Fruit fly (Drosophila melanogaster) whole organism, embryonic: Measurements from ENCODE around the gene boil.

ENCODE experiments used
- CG10274 ChIP-seq: fragments of 200-800 bp; sonication (Bioruptor generic); optimal IDR thresholded peaks from 3 replicates; lab custom pipeline; 2017; ENCODE audit warnings: missing biosample characterization, mild to moderate bottlenecking, missing genetic modification characterization
- CG10366 ChIP-seq: fragments of 200-800 bp; sonication (Bioruptor generic); IDR thresholded peaks from 2 replicates; pipeline ENCODE4 v1.3.6; 2022; ENCODE audit warnings: missing biosample characterization, missing genetic modification characterization
- CG11085 ChIP-seq: fragments of 200-800 bp; sonication (Bioruptor generic); IDR thresholded peaks from 2 replicates; pipeline ENCODE4 v1.3.6; 2022; ENCODE audit warnings: missing biosample characterization, missing genetic modification characterization
- CG11093 ChIP-seq: fragments of 200-800 bp; sonication (Bioruptor generic); IDR thresholded peaks from 3 replicates; pipeline ENCODE4 v1.3.6; 2022; ENCODE audit warnings: missing biosample characterization, missing genetic modification characterization
- CG12155 ChIP-seq: fragments of 200-800 bp; sonication (Bioruptor generic); optimal IDR thresholded peaks from 3 replicates; lab custom pipeline; 2016; ENCODE audit warnings: missing biosample characterization, missing genetic modification characterization
- CG14965 ChIP-seq: fragments of 200-800 bp; sonication (Bioruptor generic); optimal IDR thresholded peaks from 2 replicates; lab custom pipeline; 2016; ENCODE audit warnings: missing biosample characterization, missing genetic modification characterization, borderline replicate concordance
- CG1647 ChIP-seq: fragments of 200-800 bp; sonication (Bioruptor generic); optimal IDR thresholded peaks from 3 replicates; lab custom pipeline; 2016; ENCODE audit warnings: missing biosample characterization, missing genetic modification characterization
- CG1832 ChIP-seq: fragments of 200-800 bp; sonication (Bioruptor generic); optimal IDR thresholded peaks from 2 replicates; lab custom pipeline; 2017; ENCODE audit warnings: missing biosample characterization, mild to moderate bottlenecking, missing genetic modification characterization, inconsistent platforms
- CG31365 ChIP-seq: fragments of 200-800 bp; sonication (Bioruptor generic); optimal IDR thresholded peaks from 2 replicates; lab custom pipeline; 2018; ENCODE audit warnings: missing biosample characterization, mild to moderate bottlenecking, missing genetic modification characterization
- CG4424 ChIP-seq: fragments of 200-800 bp; sonication (Bioruptor generic); optimal IDR thresholded peaks from 3 replicates; lab custom pipeline; 2016; ENCODE audit warnings: missing biosample characterization, missing genetic modification characterization
- CG4617 ChIP-seq: fragments of 200-800 bp; sonication (Bioruptor generic); optimal IDR thresholded peaks from 3 replicates; lab custom pipeline; 2016; ENCODE audit warnings: missing biosample characterization, missing genetic modification characterization, borderline replicate concordance
- CG6175 ChIP-seq: fragments of 200-800 bp; sonication (Bioruptor generic); IDR thresholded peaks from 3 replicates; pipeline ENCODE4 v1.3.6; 2022; ENCODE audit warnings: missing biosample characterization, missing genetic modification characterization
- CG7745 ChIP-seq: fragments of 200-800 bp; sonication (Bioruptor generic); optimal IDR thresholded peaks from 2 replicates; lab custom pipeline; 2018; ENCODE audit warnings: missing biosample characterization, mild to moderate bottlenecking, missing genetic modification characterization, moderate library complexity
- CG7963 ChIP-seq: fragments of 200-800 bp; sonication (Bioruptor generic); IDR thresholded peaks from 3 replicates; pipeline ENCODE4 v1.3.6; 2022; ENCODE audit warnings: missing biosample characterization, missing genetic modification characterization; ENCODE audit not compliant: partially characterized antibody
- CG8281 ChIP-seq: fragments of 200-800 bp; sonication (Bioruptor generic); optimal IDR thresholded peaks from 2 replicates; lab custom pipeline; 2018; ENCODE audit warnings: missing biosample characterization, mild to moderate bottlenecking, missing genetic modification characterization, moderate library complexity
- CG8765 ChIP-seq: fragments of 200-800 bp; sonication (Bioruptor generic); IDR thresholded peaks from 2 replicates; pipeline ENCODE4 v1.3.6; 2022; ENCODE audit warnings: missing biosample characterization, missing genetic modification characterization
- CG9727 ChIP-seq: fragments of 200-800 bp; sonication (Bioruptor generic); optimal IDR thresholded peaks from 3 replicates; lab custom pipeline; 2017; ENCODE audit warnings: missing biosample characterization, mild to moderate bottlenecking, missing genetic modification characterization
- CG9797 ChIP-seq: fragments of 200-800 bp; sonication (Bioruptor generic); optimal IDR thresholded peaks from 3 replicates; lab custom pipeline; 2018; ENCODE audit warnings: missing biosample characterization, mild to moderate bottlenecking, missing genetic modification characterization
- Chrac-16 ChIP-seq: fragments of 200-800 bp; sonication (Bioruptor generic); optimal IDR thresholded peaks from 3 replicates; lab custom pipeline; 2016; ENCODE audit warnings: missing biosample characterization, missing genetic modification characterization
- D19A ChIP-seq: fragments of 200-800 bp; optimal IDR thresholded peaks from 3 replicates; lab custom pipeline; 2019; ENCODE audit warnings: missing biosample characterization, mild to moderate bottlenecking, missing genetic modification characterization, moderate library complexity
- D19B ChIP-seq: fragments of 200-800 bp; sonication (Bioruptor generic); optimal IDR thresholded peaks from 2 replicates; lab custom pipeline; 2017; ENCODE audit warnings: missing biosample characterization, mild to moderate bottlenecking, missing genetic modification characterization
- Dp ChIP-seq: fragments of 200-800 bp; sonication (Bioruptor generic); optimal IDR thresholded peaks from 2 replicates; lab custom pipeline; 2018; ENCODE audit warnings: missing biosample characterization, mild to moderate bottlenecking, missing genetic modification characterization, moderate library complexity
- Dref ChIP-seq: fragments of 200-800 bp; sonication (Bioruptor generic); IDR thresholded peaks from 2 replicates; pipeline ENCODE4 v1.3.6; 2022; ENCODE audit warnings: missing biosample characterization, missing genetic modification characterization
- Fer1 ChIP-seq: fragments of 200-800 bp; sonication (Bioruptor generic); optimal IDR thresholded peaks from 2 replicates; lab custom pipeline; 2017; ENCODE audit warnings: missing biosample characterization, mild to moderate bottlenecking, missing genetic modification characterization
- Hand ChIP-seq: fragments of 200-800 bp; sonication (Bioruptor generic); optimal IDR thresholded peaks from 2 replicates; lab custom pipeline; 2017; ENCODE audit warnings: mild to moderate bottlenecking, missing biosample characterization, missing genetic modification reagents, missing genetic modification characterization
- HmgD ChIP-seq: fragments of 200-800 bp; sonication (Bioruptor generic); optimal IDR thresholded peaks from 3 replicates; lab custom pipeline; 2016; ENCODE audit warnings: missing biosample characterization, missing genetic modification characterization
- Hr39 ChIP-seq: fragments of >200 bp; optimal IDR thresholded peaks from 2 replicates; lab custom pipeline; 2017
- Lpt ChIP-seq: fragments of >200 bp; optimal IDR thresholded peaks from 2 replicates; lab custom pipeline; 2018; ENCODE audit warnings: missing biosample characterization, missing genetic modification characterization
- Med ChIP-seq: fragments of 200-800 bp; sonication (Bioruptor generic); peaks from one replicate; lab custom pipeline; 2016; ENCODE audit warnings: missing biosample characterization, missing genetic modification characterization, mild to moderate bottlenecking, inconsistent platforms, moderate library complexity
- NfI ChIP-seq: fragments of 200-800 bp; sonication (Bioruptor generic); optimal IDR thresholded peaks from 3 replicates; lab custom pipeline; 2018; ENCODE audit warnings: missing biosample characterization, mild to moderate bottlenecking, missing genetic modification characterization, moderate library complexity
- Optix ChIP-seq: fragments of 200-800 bp; sonication (Bioruptor generic); IDR thresholded peaks from 3 replicates; pipeline ENCODE4 v1.3.6; 2022; ENCODE audit warnings: missing biosample characterization, missing genetic modification characterization
- PHDP ChIP-seq: fragments of 200-800 bp; sonication (Bioruptor generic); optimal IDR thresholded peaks from 3 replicates; lab custom pipeline; 2018; ENCODE audit warnings: missing biosample characterization, mild to moderate bottlenecking, missing genetic modification characterization, moderate library complexity
- YL-1 ChIP-seq: fragments of 200-800 bp; sonication (Bioruptor generic); optimal IDR thresholded peaks from 3 replicates; lab custom pipeline; 2017; ENCODE audit warnings: missing biosample characterization, mild to moderate bottlenecking, missing genetic modification characterization
- amos ChIP-seq: fragments of 200-800 bp; sonication (Bioruptor generic); IDR thresholded peaks from 2 replicates; pipeline ENCODE4 v1.3.6; 2022; ENCODE audit warnings: missing biosample characterization, missing genetic modification characterization; ENCODE audit not compliant: partially characterized antibody
- bowl ChIP-seq: fragments of 200-800 bp; sonication (Bioruptor generic); IDR thresholded peaks from 2 replicates; pipeline ENCODE4 v1.3.6; 2022; ENCODE audit warnings: missing biosample characterization, missing genetic modification characterization
- corto ChIP-seq: fragments of 200-800 bp; sonication (Bioruptor generic); optimal IDR thresholded peaks from 2 replicates; lab custom pipeline; 2016; ENCODE audit warnings: missing biosample characterization, mild to moderate bottlenecking, missing genetic modification characterization, moderate library complexity
- disco-r ChIP-seq: fragments of 200-800 bp; sonication (Bioruptor generic); optimal IDR thresholded peaks from 2 replicates; lab custom pipeline; 2016; ENCODE audit warnings: missing biosample characterization, missing genetic modification characterization
- emc ChIP-seq: fragments of 200-800 bp; sonication (Bioruptor generic); optimal IDR thresholded peaks from 2 replicates; lab custom pipeline; 2016; ENCODE audit warnings: missing biosample characterization, missing genetic modification characterization
- gce ChIP-seq: fragments of 200-800 bp; sonication (Bioruptor generic); IDR thresholded peaks from 3 replicates; pipeline ENCODE4 v1.3.6; 2022; ENCODE audit warnings: missing biosample characterization, missing genetic modification characterization
- grn ChIP-seq: fragments of 200-800 bp; sonication (Bioruptor generic); optimal IDR thresholded peaks from 3 replicates; lab custom pipeline; 2017; ENCODE audit warnings: missing biosample characterization, missing genetic modification characterization
- maf-S ChIP-seq: fragments of 200-800 bp; sonication (Bioruptor generic); optimal IDR thresholded peaks from 2 replicates; lab custom pipeline; 2016; ENCODE audit warnings: missing biosample characterization, missing genetic modification characterization
- pita ChIP-seq: fragments of 200-800 bp; sonication (Bioruptor generic); optimal IDR thresholded peaks from 2 replicates; lab custom pipeline; 2017; ENCODE audit warnings: missing biosample characterization, mild to moderate bottlenecking, missing genetic modification characterization
- salm ChIP-seq: fragments of 200-800 bp; sonication (Bioruptor generic); optimal IDR thresholded peaks from 2 replicates; lab custom pipeline; 2018; ENCODE audit warnings: missing biosample characterization, mild to moderate bottlenecking, missing genetic modification characterization
- sd ChIP-seq: fragments of 200-800 bp; sonication (Bioruptor generic); optimal IDR thresholded peaks from 3 replicates; lab custom pipeline; 2018; ENCODE audit warnings: missing biosample characterization, mild to moderate bottlenecking, missing genetic modification characterization, moderate library complexity
- slbo ChIP-seq: fragments of 200-800 bp; sonication (Bioruptor generic); IDR thresholded peaks from 2 replicates; pipeline ENCODE4 v1.3.6; 2022; ENCODE audit warnings: missing biosample characterization, missing genetic modification characterization
- slou ChIP-seq: fragments of 200-800 bp; sonication (Bioruptor generic); optimal IDR thresholded peaks from 3 replicates; lab custom pipeline; 2016; ENCODE audit warnings: missing biosample characterization, missing genetic modification characterization
- ssp ChIP-seq: fragments of 200-800 bp; sonication (Bioruptor generic); IDR thresholded peaks from 2 replicates; pipeline ENCODE4 v1.3.6; 2022; ENCODE audit warnings: missing biosample characterization, missing genetic modification characterization
- stwl ChIP-seq: fragments of 200-800 bp; sonication (Bioruptor generic); optimal IDR thresholded peaks from 3 replicates; lab custom pipeline; 2018; ENCODE audit warnings: missing biosample characterization, mild to moderate bottlenecking, missing genetic modification characterization, moderate library complexity
- trem ChIP-seq: fragments of 200-800 bp; optimal IDR thresholded peaks from 3 replicates; lab custom pipeline; 2019; ENCODE audit warnings: missing biosample characterization, mild to moderate bottlenecking, missing genetic modification characterization, moderate library complexity

Gene boil

dm6 chrX:4909938-4910778 lies 34.7 kb downstream of the boil start (continued):
- peak; percentile 55 for TF ChIP-seq Dp (GFP tag; lab: Kevin White, UChicago)
- TF ChIP-seq YL-1 (GFP tag; lab: Kevin White, UChicago): peak; percentile 100
- TF ChIP-seq CG14965 (GFP tag; lab: Kevin White, UChicago): peak; percentile 93
- peak; percentile 99 for TF ChIP-seq slou (GFP tag; lab: Kevin White, UChicago)
- peak; percentile 99 for TF ChIP-seq gce (GFP tag; lab: Robert Waterston, UW)
- peak; percentile 100 for TF ChIP-seq Optix (GFP tag; lab: Robert Waterston, UW)
- TF ChIP-seq D19B (GFP tag; lab: Kevin White, UChicago): peak; percentile 98
- TF ChIP-seq CG9727: peak; percentile 100
- TF ChIP-seq CG8765: peak; percentile 99
- TF ChIP-seq Chrac-16 (GFP tag; lab: Kevin White, UChicago): peak; percentile 100
- TF ChIP-seq CG31365 (tag; lab: Kevin White, UChicago): peak; percentile 95
- TF ChIP-seq amos (GFP tag; lab: Robert Waterston, UW): peak; percentile 14; the same call in 1 of the 2 replicates
- peak; percentile 99 for TF ChIP-seq salm
- peak; percentile 100 for TF ChIP-seq CG4424 (GFP tag; lab: Kevin White, UChicago)
- peak; percentile 96 for TF ChIP-seq grn (GFP tag; lab: Kevin White, UChicago)
- no peak for TF ChIP-seq CG7963 (GFP tag; lab: Robert Waterston, UW)
- peak; percentile 100 for TF ChIP-seq Hand (GFP tag; lab: Kevin White, UChicago)
- TF ChIP-seq Med (GFP tag; lab: Kevin White, UChicago): peak; percentile 100
- peak; percentile 99 for TF ChIP-seq disco-r (GFP tag; lab: Kevin White, UChicago)
- TF ChIP-seq pita (GFP tag; lab: Kevin White, UChicago): no peak
- peak; percentile 96 for TF ChIP-seq CG7745 (tag; lab: Kevin White, UChicago)
- TF ChIP-seq CG4617: peak; percentile 100
- peak; percentile 97 for TF ChIP-seq CG10274 (GFP tag; lab: Kevin White, UChicago)
- TF ChIP-seq NfI (GFP tag; lab: Kevin White, UChicago): peak; percentile 100
- peak; percentile 100 for TF ChIP-seq PHDP (tag; lab: Kevin White, UChicago)
- peak; percentile 100 for TF ChIP-seq CG11085 (GFP tag; lab: Robert Waterston, UW)
- TF ChIP-seq Hr39 (lab: Kevin White, UChicago): no peak
- peak; percentile 96 for TF ChIP-seq CG8281 (tag; lab: Kevin White, UChicago)
- TF ChIP-seq CG1647: peak; percentile 100
- peak; percentile 100 for TF ChIP-seq slbo (GFP tag; lab: Robert Waterston, UW)
- TF ChIP-seq CG11093 (GFP tag; lab: Robert Waterston, UW): peak; percentile 100
- TF ChIP-seq emc (GFP tag; lab: Kevin White, UChicago): peak; percentile 99
- peak; percentile 100 for TF ChIP-seq maf-S (GFP tag; lab: Kevin White, UChicago)
- TF ChIP-seq stwl (tag; lab: Kevin White, UChicago): peak; percentile 76
- TF ChIP-seq CG6175 (GFP tag; lab: Robert Waterston, UW): peak; percentile 99
- TF ChIP-seq Dref (GFP tag; lab: Robert Waterston, UW): peak; percentile 56
- peak; percentile 100 for TF ChIP-seq CG10366 (GFP tag; lab: Robert Waterston, UW)
- TF ChIP-seq CG1832: peak; percentile 24
- TF ChIP-seq corto (GFP tag; lab: Kevin White, UChicago): peak; percentile 99
- peak; percentile 97 for TF ChIP-seq ssp (GFP tag; lab: Robert Waterston, UW)
- peak; percentile 97 for TF ChIP-seq trem (tag; lab: Kevin White, UChicago)
- peak; percentile 99 for TF ChIP-seq HmgD (GFP tag; lab: Kevin White, UChicago)
- TF ChIP-seq CG9797: peak; percentile 80
- no peak for TF ChIP-seq Lpt
- peak; percentile 99 for TF ChIP-seq bowl (GFP tag; lab: Robert Waterston, UW)
- TF ChIP-seq sd (tag; lab: Kevin White, UChicago): peak; percentile 98
- TF ChIP-seq Fer1 (GFP tag; lab: Kevin White, UChicago): peak; percentile 100
- peak; percentile 99 for TF ChIP-seq CG12155 (GFP tag; lab: Kevin White, UChicago)
- TF ChIP-seq D19A (tag; lab: Kevin White, UChicago): peak; percentile 98
